Worm (Caenorhabditis elegans) whole organism, dauer: ENCODE results near the gene tbp-1.

ENCODE experiments used
- unc-62 ChIP-seq: sonication (generic microtip); optimal IDR thresholded peaks from 2 replicates; lab custom pipeline; 2017; ENCODE audit warnings: missing biosample characterization, missing genetic modification reagents, missing genetic modification characterization

Gene tbp-1

DNA sequence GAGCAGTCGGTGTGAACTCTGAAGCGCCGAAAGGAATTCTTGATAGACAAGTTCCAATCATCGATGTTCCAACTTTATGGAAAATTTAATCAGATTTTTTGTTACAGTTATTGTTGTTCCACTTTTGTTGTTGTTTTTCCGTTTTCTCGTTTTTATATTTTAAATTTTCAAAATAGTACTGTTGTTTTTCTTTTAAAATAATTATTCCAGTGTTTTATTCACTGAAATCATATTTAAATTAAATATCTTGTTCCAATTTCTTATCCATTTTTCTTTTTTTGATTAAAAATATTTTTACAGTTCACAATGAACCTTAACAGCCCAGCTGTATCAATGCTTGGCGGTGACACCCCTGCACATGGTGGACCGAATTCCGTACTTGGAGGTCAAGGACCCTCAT lies at the start of gene tbp-1:
TSS of gene tbp-1 (plus strand) at position 301 of the 400 bp plus-strand sequence.
- no peak for TF ChIP-seq unc-62 (GFP tag; lab: Kevin White, UChicago)

- no peak for TF ChIP-seq unc-62 (GFP tag; lab: Kevin White, UChicago)
These were observed 48.6 kb upstream of the tbp-1 start, which contains the start of gene F56C9.10 for ce11 chrIII:7335220-7335619. Gene F56C9.10, minus strand, starts transcription at chrIII:7335316.

DNA sequence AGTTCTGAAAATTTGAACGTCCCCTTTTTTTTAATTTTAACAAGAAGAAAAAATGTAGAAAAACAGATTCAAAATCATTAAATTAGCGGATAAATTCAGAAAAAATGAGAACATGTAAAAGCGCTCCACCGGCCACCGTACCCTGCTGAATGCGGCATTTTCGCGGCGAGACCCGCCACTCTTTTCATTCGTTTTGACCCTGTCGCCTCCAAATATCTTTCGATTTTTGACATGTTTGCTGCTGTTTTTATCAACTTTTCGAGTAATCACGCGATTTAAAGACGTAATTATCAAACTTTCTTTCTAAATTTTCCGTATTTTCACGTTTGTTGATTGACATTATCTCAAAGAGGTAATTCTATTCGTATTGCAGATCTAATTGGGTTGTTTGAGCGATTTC lies 47.6 kb upstream of the tbp-1 start, which contains the start of gene gsp-2:
TSS of gene gsp-2 (plus strand) at position 374 of the 400 bp plus-strand sequence.
- TF ChIP-seq unc-62 (GFP tag; lab: Kevin White, UChicago): no peak

DNA sequence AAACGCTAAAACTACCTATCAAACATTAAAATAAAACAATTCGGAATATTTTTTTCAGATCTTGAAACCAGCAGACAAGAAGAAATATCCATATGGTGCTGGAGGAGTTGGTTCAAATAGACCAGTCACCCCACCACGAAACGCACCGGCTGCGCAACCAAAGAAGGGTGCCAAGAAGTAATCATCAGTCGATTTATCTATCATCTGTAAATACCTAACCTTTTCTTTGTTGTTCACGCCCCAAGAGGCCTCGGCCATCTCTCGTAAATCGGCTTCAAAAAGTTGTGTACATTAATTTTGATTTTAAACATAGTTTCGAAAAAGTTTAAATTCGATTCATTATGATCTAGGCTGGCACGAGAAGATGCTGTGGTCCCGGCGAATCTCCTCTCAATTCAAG lies 45.8 kb upstream of the tbp-1 start:
- no peak for TF ChIP-seq unc-62 (GFP tag; lab: Kevin White, UChicago)

ce11 chrIII:7338693-7339092 lies 45.1 kb upstream of the tbp-1 start, which contains the start of gene kap-1:
Gene kap-1, plus strand, starts transcription at chrIII:7338835.
- no peak for TF ChIP-seq unc-62 (GFP tag; lab: Kevin White, UChicago)

ce11 chrIII:7339138-7339537 lies 44.7 kb upstream of the tbp-1 start:
- no peak for TF ChIP-seq unc-62 (GFP tag; lab: Kevin White, UChicago)

ce11 chrIII:7343389-7343788 lies 40.4 kb upstream of the tbp-1 start, which contains the start of gene F08F8.6:
Gene F08F8.6, plus strand, starts transcription at chrIII:7343689.
- no peak for TF ChIP-seq unc-62 (GFP tag; lab: Kevin White, UChicago)

- TF ChIP-seq unc-62 (GFP tag; lab: Kevin White, UChicago): no peak
These were observed 36.8 kb upstream of the tbp-1 start, which contains the start of gene F08F8.7 for ce11 chrIII:7347049-7347448. Gene F08F8.7, minus strand, starts transcription at chrIII:7347149.

DNA sequence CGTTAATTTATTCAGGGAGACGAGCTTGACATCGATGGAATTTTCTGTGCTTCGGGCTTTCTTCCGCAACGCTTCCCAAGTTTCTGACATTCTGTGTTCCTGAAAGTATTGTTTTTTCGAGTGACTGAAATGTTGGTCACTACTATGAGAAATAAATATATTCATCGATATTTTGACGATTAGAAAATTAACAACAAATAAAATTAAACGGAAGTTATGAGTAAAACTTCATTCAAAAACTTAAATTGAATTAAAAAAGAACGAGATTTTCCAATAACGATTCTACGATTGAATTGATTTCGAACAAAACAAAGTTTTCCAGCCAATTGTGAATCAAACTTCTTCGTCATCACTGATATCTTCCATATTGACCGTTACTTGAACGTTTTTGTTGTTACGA lies 34.8 kb upstream of the tbp-1 start, which contains the start of gene gos-28:
TSS of gene gos-28 (minus strand) at position 101 of the 400 bp plus-strand sequence.
- TF ChIP-seq unc-62 (GFP tag; lab: Kevin White, UChicago): no peak

DNA sequence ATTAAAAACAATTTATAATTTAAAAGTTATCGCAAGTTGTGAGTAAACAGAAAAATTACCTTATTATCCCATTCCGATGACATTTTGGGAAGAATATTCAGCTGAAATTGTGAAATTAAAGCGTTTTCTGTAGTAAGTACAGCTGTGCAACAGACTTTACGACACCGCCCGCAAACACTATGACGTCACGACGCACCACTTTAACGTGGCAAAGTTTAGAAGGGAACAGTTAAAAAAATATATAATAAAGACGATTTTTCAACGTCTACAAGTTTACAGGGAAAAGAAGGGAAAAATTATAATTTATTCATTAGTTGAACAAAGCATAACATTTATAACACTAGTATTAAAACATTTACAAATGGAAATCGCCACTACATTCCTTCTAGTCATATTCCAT lies 30.0 kb upstream of the tbp-1 start, which contains the start of gene F08F8.9:
TSS of gene F08F8.9 (minus strand) at position 101 of the 400 bp plus-strand sequence.
- TF ChIP-seq unc-62 (GFP tag; lab: Kevin White, UChicago): no peak

- TF ChIP-seq unc-62 (GFP tag; lab: Kevin White, UChicago): no peak
These were observed 26.5 kb upstream of the tbp-1 start, which contains the start of gene F08F8.10 for ce11 chrIII:7357356-7357755. Gene F08F8.10, minus strand, starts transcription at chrIII:7357393.

DNA sequence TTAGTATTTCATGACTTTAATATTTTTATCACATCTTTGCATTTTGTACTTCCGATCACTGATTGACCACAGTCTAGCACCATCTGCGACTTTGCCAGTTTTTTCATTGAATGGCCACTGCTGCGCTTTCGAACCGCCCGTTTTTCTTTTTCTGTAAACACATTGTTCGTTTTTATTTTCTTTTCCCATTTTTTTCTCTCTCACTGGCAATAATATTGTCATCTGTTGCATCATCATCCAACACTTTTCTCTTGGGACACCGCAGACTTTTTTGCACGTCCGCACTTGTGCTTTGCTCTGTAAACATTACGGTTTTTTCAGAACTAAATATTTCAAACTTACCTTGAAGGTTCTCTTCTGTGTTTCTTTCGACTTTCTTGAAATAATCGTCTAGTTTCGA lies 25.2 kb upstream of the tbp-1 start:
- TF ChIP-seq unc-62 (GFP tag; lab: Kevin White, UChicago): no peak

- no peak for TF ChIP-seq unc-62 (GFP tag; lab: Kevin White, UChicago)
These were observed 24.7 kb upstream of the tbp-1 start, which contains the start of the genes eco-1 and hmgr-1 for ce11 chrIII:7359037-7359548. Gene eco-1, minus strand, starts transcription at chrIII:7359095. Gene hmgr-1, plus strand, starts transcription at chrIII:7359498.

DNA sequence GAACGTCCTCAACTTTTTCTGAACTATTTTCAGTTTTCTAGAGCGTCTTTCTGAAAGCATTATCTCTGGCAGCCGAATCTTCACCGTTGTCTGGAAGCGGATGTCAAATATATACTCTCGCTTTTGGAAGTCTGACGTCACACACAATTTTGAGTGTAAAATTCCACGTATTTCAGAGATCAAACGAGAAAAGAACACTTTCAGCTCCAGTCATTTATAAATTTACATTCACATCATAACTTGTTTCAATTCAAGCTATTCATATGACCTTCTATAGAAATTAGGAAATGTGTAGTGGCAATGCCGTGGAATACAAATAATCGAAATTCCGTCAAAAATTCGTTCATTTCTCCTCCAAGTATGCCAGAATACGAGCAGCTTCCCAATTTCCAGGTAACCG lies 18.2 kb upstream of the tbp-1 start, which contains the start of gene F08F8.11:
TSS of gene F08F8.11 (plus strand) at position 301 of the 400 bp plus-strand sequence.
- no peak for TF ChIP-seq unc-62 (GFP tag; lab: Kevin White, UChicago)

- TF ChIP-seq unc-62 (GFP tag; lab: Kevin White, UChicago): no peak
These were observed 16.6 kb upstream of the tbp-1 start, which contains the start of the genes T20B12.5 and T20B12.4 for ce11 chrIII:7367012-7367760. Gene T20B12.5, minus strand, starts transcription at chrIII:7367112. Gene T20B12.4, plus strand, starts transcription at chrIII:7367710.
